Fruit fly (Drosophila melanogaster) Kc167 (cell line): ENCODE data around the gene CG12691.

ENCODE experiments used
- Myc ChIP-seq: fragments of >200 bp; optimal IDR thresholded peaks from 2 replicates; lab custom pipeline; 2017; ENCODE audit warnings: missing external identifiers
- Sin3A ChIP-seq: fragments of >200 bp; optimal IDR thresholded peaks from 2 replicates; lab custom pipeline; 2018; ENCODE audit warnings: missing external identifiers
- h ChIP-seq: fragments of >200 bp; optimal IDR thresholded peaks from 3 replicates; lab custom pipeline; 2018; ENCODE audit warnings: missing external identifiers
- insv ChIP-seq: fragments of >200 bp; optimal IDR thresholded peaks from 3 replicates; lab custom pipeline; 2018; ENCODE audit warnings: missing external identifiers
- psq ChIP-seq: fragments of >200 bp; optimal IDR thresholded peaks from 2 replicates; lab custom pipeline; 2017; ENCODE audit warnings: missing external identifiers
- ttk ChIP-seq: sonication (Bioruptor generic); optimal IDR thresholded peaks from 2 replicates; lab custom pipeline; 2017; ENCODE audit warnings: missing external identifiers

CG12691 gene

DNA sequence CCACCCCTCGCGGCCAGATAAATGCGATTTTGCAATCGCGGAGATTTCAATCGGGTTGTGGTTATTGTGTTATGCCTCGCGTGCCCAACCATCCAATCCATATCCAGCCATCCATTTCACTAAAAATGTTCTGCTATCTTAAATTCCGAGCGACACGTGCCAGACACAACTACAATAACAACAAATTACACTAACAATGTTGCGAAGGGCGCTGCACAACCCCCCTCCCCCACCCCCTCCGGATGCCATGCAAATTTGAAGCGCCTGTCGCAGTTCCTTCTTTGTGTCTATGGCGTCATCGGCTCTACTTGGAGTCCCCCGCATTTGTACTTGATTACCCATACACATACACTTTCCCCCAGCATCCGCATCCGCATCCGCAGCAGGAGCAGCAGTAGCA lies 570 bp upstream of the CG12691 start:
- TF ChIP-seq Sin3A (lab: Kevin White, UChicago) (no peak), ttk (lab: Kevin White, UChicago) (no peak), psq (lab: Kevin White, UChicago) (no peak), h (lab: Kevin White, UChicago) (no peak), Myc (no peak), insv (no peak)

DNA sequence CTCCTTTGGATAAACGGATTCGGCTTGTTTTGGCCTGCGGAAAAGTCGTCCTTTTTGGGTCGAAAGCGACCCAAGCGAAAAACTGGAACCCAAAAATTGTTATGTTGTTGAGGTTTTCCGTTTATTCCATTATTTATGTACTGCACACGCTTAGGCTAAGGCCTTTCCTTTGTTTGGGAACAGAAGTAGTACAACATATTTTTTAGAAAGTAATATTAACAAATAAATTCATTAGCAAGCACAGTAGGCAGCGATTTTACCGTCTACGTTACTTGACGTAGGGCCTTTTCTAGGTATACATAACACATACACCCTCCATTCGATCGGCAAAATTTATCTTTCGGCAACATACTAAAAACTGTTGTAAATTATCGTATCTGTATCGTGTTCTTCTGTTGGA lies 2.5 kb downstream of the CG12691 start, which contains the start of gene CG15572:
Gene CG15572 (plus strand): TSS at position 301 of the 400 bp plus-strand sequence.
- TF ChIP-seq h (lab: Kevin White, UChicago) = no peak
- no peak for TF ChIP-seq insv
- no peak for TF ChIP-seq Sin3A (lab: Kevin White, UChicago)
- TF ChIP-seq ttk (lab: Kevin White, UChicago) = no peak
- TF ChIP-seq psq (lab: Kevin White, UChicago) = no peak
- TF ChIP-seq Myc = no peak

DNA sequence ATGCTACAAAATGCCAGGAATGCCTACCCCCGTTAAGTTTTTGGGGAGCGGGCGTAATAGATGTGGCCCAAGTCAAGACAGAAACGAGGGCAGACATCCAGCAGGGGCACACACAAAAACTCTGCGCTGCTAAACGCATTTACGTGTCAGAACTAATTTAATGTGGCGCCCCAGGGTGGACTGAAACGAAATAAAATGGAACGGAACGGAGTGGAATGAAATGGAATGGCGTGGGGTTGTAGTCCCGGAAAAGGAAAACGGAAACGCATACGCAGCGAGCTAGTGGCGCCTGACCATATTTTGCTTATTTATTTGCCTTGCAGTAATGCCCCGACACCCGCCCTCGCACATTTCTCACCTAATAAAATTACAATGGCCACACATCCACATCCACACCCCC lies 7.6 kb downstream of the CG12691 start:
- TF ChIP-seq insv (no peak), Sin3A (lab: Kevin White, UChicago) (no peak), psq (lab: Kevin White, UChicago) (no peak), ttk (lab: Kevin White, UChicago) (no peak), h (lab: Kevin White, UChicago) (no peak), Myc (no peak)

DNA sequence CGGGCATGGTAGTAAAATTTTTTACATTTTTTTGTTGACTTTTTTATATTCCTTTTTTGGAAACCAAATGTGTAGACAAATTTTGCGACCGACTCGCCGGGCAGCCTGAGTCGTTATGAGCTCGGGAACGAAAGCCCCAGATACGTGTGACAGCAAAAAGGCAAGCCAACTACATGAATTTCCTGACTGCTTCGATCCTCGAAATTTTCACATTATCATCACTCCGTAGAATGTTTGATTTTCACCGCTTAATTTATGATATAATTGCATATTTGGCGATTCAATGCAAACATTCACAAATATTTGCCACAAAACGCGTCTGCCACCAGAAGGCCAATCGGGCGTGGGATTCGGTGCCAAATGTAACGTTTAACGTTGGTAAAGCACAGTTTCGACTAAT lies 11.0 kb downstream of the CG12691 start, which contains the start of gene CG15577:
Gene CG15577 (minus strand): TSS at position 101 of the 400 bp plus-strand sequence.
- no peak for TF ChIP-seq Sin3A (lab: Kevin White, UChicago)
- no peak for TF ChIP-seq psq (lab: Kevin White, UChicago)
- TF ChIP-seq h (lab: Kevin White, UChicago) = no peak
- TF ChIP-seq insv = no peak
- TF ChIP-seq Myc = no peak
- TF ChIP-seq ttk (lab: Kevin White, UChicago) = no peak

DNA sequence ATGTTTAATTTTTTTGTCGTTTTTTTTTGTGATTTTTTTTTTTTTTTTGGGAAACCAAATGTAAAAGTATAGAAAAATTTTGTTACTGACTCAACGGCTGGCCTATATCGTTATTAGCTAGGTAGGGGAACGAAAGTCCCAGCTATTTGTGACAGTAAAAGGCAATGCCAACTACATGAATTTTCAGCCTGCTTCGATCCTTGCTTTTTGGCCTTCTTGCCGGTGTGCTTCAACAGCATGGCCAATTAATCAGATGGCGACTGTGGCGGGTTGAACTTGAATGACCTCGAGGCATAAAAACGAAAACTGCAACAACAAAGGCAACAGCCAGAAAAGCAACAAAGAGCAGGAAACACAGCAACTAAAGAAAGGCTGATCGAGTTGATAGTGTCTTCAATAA lies 12.0 kb downstream of the CG12691 start, which contains the start of gene CG15578:
Gene CG15578 (minus strand): TSS at position 101 of the 400 bp plus-strand sequence.
- TF ChIP-seq Sin3A (lab: Kevin White, UChicago) = no peak
- TF ChIP-seq psq (lab: Kevin White, UChicago) = no peak
- TF ChIP-seq insv = no peak
- no peak for TF ChIP-seq ttk (lab: Kevin White, UChicago)
- no peak for TF ChIP-seq h (lab: Kevin White, UChicago)
- TF ChIP-seq Myc = no peak

DNA sequence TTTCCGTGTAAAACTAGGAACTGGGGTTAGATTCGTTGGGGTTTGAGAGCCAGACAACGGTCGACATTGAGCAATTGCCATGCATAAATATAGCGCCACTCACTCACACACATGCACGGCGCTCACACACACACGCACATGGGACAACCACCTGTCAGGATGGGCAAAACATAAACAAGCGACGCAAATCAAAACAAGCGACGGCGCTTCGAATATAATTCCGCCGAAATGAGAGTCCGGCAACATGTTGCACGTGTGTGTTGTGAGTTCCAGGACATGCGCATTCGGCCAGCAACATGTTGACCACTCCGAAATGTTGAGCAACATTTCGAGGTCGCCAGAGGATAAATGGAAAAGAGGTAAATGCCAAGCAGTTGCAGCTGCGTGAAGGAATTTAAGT lies 14.9 kb downstream of the CG12691 start:
- TF ChIP-seq insv (no peak), h (lab: Kevin White, UChicago) (no peak), ttk (lab: Kevin White, UChicago) (no peak), Sin3A (lab: Kevin White, UChicago) (no peak), psq (lab: Kevin White, UChicago) (no peak), Myc (no peak)

DNA sequence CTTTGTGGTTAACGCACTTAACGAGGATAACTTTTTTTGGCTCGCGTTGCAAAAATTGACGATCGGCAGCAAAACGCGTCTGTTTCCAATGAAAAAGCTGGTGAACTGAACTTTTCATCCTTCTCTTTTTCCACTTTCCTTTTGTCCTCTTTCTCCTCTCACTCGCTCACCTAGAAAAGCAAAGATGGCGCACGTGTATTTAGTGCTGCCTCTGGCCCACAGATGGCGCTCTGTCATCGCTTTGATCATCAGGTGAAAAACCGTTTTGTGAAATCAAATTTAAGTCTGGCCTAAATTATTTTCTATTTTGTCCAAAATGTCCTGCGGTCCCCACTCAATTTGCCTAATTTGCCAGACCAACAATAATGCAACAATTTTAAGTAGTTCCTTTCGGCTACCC lies 27.5 kb downstream of the CG12691 start:
- TF ChIP-seq psq (lab: Kevin White, UChicago) (no peak), ttk (lab: Kevin White, UChicago) (no peak)

DNA sequence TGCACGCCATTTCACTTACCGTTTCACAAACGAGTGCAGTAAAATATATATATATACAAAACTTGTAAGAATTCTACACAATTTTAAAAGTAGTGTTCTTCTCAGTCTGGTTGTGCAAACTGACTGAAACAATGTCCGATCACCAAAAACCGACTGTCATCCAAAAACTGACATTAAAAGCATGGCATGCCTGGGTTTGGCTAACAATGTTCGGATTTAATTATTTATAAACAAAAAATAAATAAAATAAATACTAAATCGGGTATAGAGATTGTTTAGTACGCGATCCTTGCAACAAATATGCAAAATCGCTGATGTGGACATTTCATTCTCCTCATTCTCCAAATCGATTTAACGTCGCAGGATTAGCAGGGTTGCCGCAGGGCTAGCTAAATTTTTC lies 36.3 kb downstream of the CG12691 start, which contains the start of gene CG12692:
Gene CG12692 (minus strand): TSS at position 101 of the 400 bp plus-strand sequence.
- TF ChIP-seq Myc = no peak

DNA sequence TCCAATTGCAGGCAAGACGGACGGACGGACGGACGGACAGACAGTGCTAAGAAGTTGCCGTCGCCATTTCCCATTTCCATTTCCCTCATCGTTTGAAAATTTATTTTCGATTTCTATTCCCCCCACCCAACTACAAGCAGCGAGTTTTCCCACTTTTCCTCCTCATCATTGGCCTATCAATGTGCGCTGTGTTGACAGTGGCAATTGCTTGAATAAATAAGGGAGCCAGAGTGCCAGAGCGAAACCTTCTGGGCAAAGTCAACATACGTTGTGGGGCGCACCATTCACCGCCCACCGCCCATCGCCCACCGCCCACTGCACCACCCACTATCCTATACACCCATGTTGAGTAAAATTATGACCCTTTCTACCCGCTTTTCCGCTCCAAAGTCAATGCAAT lies 40.1 kb downstream of the CG12691 start:
- TF ChIP-seq ttk (lab: Kevin White, UChicago) (no peak), Myc (no peak), psq (lab: Kevin White, UChicago) (no peak), Sin3A (lab: Kevin White, UChicago) (no peak), insv (no peak), h (lab: Kevin White, UChicago) (no peak)

DNA sequence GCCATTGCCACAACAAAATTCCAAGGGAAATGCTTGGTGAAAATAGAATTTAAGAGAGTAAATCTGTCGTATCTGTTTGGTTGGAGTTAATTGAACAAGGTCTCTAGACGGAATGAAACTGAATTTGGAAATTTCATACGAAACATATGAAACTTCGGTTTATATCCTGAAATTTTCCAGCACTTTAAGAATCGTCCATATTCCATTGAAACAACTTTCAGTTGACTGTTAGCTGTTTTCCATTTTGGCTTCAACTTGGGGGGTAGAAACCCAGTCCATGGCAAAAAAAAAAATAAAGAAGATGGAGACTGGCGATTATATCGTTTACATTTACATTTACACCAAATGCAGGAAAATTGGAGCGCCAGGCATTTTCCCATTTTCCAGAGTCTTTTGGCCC lies 45.8 kb downstream of the CG12691 start, which contains the start of gene CG15579:
Gene CG15579 (minus strand): TSS at position 101 of the 400 bp plus-strand sequence.
- no peak for TF ChIP-seq h (lab: Kevin White, UChicago)
- TF ChIP-seq psq (lab: Kevin White, UChicago) = no peak
- TF ChIP-seq insv = no peak
- no peak for TF ChIP-seq Sin3A (lab: Kevin White, UChicago)
- no peak for TF ChIP-seq ttk (lab: Kevin White, UChicago)
- TF ChIP-seq Myc = no peak
